Worm (Caenorhabditis elegans): ENCODE measurements around the gene str-79.

DNA sequence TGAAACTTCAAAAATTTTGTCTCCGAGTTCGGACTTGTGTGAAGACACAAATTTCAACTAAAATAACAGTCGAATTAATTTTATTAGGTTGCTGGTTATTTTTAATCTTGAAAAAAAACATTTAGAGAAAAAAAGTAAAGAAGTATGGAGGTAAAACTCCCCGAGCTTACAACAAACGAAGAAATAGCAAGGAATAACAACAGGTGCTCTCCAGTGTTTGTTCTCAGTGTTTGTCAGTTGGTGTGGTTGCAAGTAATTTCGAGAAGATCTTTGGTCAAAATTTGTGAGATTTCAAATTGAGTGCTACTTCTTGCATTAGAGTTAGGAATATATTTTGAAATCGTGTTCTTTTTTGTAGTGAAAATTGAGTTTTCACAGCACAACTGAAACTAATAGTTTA lies 15.2 kb downstream of the str-79 start:
- TF ChIP-seq ets-7 (tag; optimal IDR thresholded peaks at IDR 0.05) (no peak), flt-1 (GFP tag; IDR thresholded peaks at IDR 0.05) (no peak), ama-1 (optimal IDR thresholded peaks at IDR 0.05) (no peak), ceh-36 (tag; optimal IDR thresholded peaks at IDR 0.05) (no peak), tbx-11 (GFP tag; IDR thresholded peaks at IDR 0.05) (no peak)

Data from whole organism, early embryonic.